Worm (Caenorhabditis elegans) whole organism, L4/young adult: ENCODE data around the gene srh-217.

Source experiments
- W03F9.2 ChIP-seq: fragments of 150-350 bp; optimal IDR thresholded peaks from 2 replicates; lab custom pipeline; 2014; ENCODE audit warnings: missing biosample characterization, missing genetic modification characterization
- dao-5 ChIP-seq: sonication (generic microtip); optimal IDR thresholded peaks from 2 replicates; lab custom pipeline; 2016; ENCODE audit warnings: missing genotype, missing genetic modification characterization, moderate library complexity, missing compliant biosample characterization
- him-1 ChIP-seq: sonication (generic microtip); optimal IDR thresholded peaks from 2 replicates; lab custom pipeline; 2016; ENCODE audit warnings: missing genotype, missing genetic modification reagents, missing genetic modification characterization, missing compliant biosample characterization

DNA sequence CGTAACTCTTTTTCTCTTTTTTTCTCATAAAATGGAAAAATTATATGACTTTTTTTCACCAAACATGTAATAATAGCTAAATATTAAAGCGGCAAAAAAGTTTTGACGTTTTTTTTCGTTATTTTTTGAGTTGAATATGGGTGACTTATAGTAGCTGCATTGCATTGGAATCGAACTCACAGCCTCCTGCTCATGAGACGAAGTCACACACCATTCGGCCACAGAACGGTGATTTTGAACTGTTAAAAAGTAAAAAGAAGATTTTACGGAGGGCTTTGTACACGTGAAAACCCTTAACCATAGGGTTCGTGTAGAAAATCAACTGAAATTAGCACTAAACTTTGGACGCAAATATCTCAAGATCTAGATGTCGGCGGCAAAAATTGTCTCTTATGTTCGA is 43.5 kb downstream of the srh-217 start:
- TF ChIP-seq W03F9.2 (tag; lab: Kevin White, UChicago): no peak
- no peak for TF ChIP-seq him-1 (tag; lab: Kevin White, UChicago)
- TF ChIP-seq dao-5: no peak
